Worm (Caenorhabditis elegans) whole organism, midembryonic: ENCODE measurements around the gene cutl-22.

Source experiments
- T22C8.4 ChIP-seq: fragments of 200-800 bp; sonication (Bioruptor generic); IDR thresholded peaks from 2 replicates; pipeline ENCODE4 v1.3.6; 2022; ENCODE audit warnings: missing genetic modification characterization, missing compliant biosample characterization
- cog-1 ChIP-seq: sonication (generic microtip); optimal IDR thresholded peaks from 2 replicates; lab custom pipeline; 2016; ENCODE audit warnings: missing genetic modification characterization, missing compliant biosample characterization
- flt-1 ChIP-seq: fragments of 200-800 bp; sonication (Bioruptor generic); IDR thresholded peaks from 2 replicates; pipeline ENCODE4 v1.3.6; 2022; ENCODE audit warnings: missing genetic modification characterization, missing compliant biosample characterization
- klf-2 ChIP-seq: fragments of 200-800 bp; sonication (Bioruptor generic); conservative IDR thresholded peaks from 2 replicates; pipeline ENCODE4 v1.3.6; 2022; ENCODE audit warnings: missing genetic modification reagents, missing genetic modification characterization, missing compliant biosample characterization
- med-1 ChIP-seq: sonication (generic microtip); optimal IDR thresholded peaks from 2 replicates; lab custom pipeline; 2017; ENCODE audit warnings: missing genetic modification characterization, mild to moderate bottlenecking, missing compliant biosample characterization, antibody characterized with exemption, missing genetic modification reagents; ENCODE audit not compliant: insufficient read depth
- ref-1 ChIP-seq: fragments of 200-800 bp; sonication (Bioruptor generic); conservative IDR thresholded peaks from 2 replicates; pipeline ENCODE4 v1.3.6; 2022; ENCODE audit warnings: missing genetic modification reagents, missing genetic modification characterization, missing compliant biosample characterization
- tab-1 ChIP-seq: fragments of 200-800 bp; sonication (Bioruptor generic); IDR thresholded peaks from 2 replicates; pipeline ENCODE4 v1.3.6; 2022; ENCODE audit warnings: missing genetic modification characterization, missing compliant biosample characterization
- ztf-23 ChIP-seq: fragments of 200-800 bp; sonication (Bioruptor generic); IDR thresholded peaks from 2 replicates; pipeline ENCODE4 v1.3.6; 2022; ENCODE audit warnings: missing genetic modification reagents, missing genetic modification characterization, missing compliant biosample characterization
- ztf-29 ChIP-seq: fragments of 200-800 bp; sonication (Bioruptor generic); IDR thresholded peaks from 2 replicates; pipeline ENCODE4 v1.3.6; 2022; ENCODE audit warnings: missing genetic modification reagents, missing genetic modification characterization, missing compliant biosample characterization

The cutl-22 gene

DNA sequence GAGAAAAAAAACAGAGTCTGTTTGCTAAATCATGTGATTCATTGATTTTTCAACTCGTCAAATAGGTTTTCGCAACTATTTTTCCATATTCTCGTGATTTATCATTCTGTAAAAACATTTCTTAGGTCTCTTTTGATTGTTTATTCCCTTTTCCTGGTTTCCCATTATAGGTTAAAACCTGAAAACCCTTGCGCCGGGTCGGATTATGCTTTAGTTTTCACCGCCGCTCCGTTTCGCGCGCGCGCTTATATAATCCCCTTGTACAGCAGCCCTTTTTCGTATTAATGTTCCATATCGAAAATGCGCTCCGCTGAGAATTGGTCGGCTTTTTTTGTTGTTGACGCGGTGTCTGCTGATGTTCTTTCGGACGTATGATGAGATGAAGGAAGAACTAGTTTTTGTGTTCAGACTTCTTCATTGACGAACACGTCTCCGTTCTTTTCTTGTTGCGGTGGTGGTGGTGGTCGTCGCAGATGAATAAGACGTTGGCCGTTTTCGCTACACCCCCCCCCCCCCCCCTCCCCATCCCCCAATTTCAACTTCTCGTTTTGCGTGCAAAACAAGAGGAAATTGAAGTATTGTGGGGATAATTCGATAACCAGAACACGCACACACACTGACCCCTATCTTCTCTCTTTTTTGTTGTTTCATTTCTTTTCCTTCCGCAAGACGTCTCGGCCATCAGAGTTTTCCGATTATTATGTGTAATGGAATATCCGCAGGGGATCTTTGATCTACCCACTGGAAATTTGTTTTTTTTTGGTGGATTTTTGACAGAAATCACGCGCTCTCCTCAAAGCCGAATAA is 13.1 kb downstream of the cutl-22 start:
- no peak for TF ChIP-seq cog-1 (tag; lab: Kevin White, UChicago)
- TF ChIP-seq ztf-29 (GFP tag; lab: Robert Waterston, UW) = no peak
- no peak for TF ChIP-seq med-1 (GFP tag; lab: Kevin White, UChicago)
- TF ChIP-seq T22C8.4 (GFP tag; lab: Robert Waterston, UW) = no peak
- no peak for TF ChIP-seq ztf-23
- no peak for TF ChIP-seq ref-1 (GFP tag; lab: Robert Waterston, UW)
- no peak for TF ChIP-seq flt-1 (GFP tag; lab: Robert Waterston, UW)
- no peak for TF ChIP-seq klf-2 (GFP tag; lab: Robert Waterston, UW)
- no peak for TF ChIP-seq tab-1

DNA sequence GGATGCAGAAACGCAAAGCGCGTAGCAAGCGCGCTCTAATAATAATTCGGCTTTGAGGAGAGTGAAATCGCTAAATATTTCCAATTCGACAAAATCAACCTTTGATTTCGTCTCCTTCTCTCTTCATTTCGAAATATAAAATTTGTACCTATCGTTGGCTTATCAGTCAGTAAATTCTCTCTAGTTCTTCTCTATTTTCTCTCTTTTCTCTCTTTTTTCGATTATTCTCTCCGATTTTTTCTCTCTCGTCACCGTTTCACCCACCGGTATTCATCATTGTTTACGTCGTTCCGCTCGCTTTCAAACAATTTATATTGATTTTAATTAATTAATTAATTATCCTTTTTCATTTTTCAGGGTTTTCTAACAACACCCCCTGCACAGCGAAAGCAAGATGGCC is 14.4 kb downstream of the cutl-22 start, which contains the start of gene cmd-1:
Gene cmd-1 (plus strand): TSS at position 358 of the 400 bp plus-strand sequence.
- TF ChIP-seq med-1 (GFP tag; lab: Kevin White, UChicago) = no peak
- no peak for TF ChIP-seq T22C8.4 (GFP tag; lab: Robert Waterston, UW)
- no peak for TF ChIP-seq flt-1 (GFP tag; lab: Robert Waterston, UW)
- TF ChIP-seq ref-1 (GFP tag; lab: Robert Waterston, UW) = no peak
- no peak for TF ChIP-seq klf-2 (GFP tag; lab: Robert Waterston, UW)
- TF ChIP-seq tab-1 = no peak
- no peak for TF ChIP-seq ztf-29 (GFP tag; lab: Robert Waterston, UW)
- TF ChIP-seq ztf-23 = no peak
- no peak for TF ChIP-seq cog-1 (tag; lab: Kevin White, UChicago)

DNA sequence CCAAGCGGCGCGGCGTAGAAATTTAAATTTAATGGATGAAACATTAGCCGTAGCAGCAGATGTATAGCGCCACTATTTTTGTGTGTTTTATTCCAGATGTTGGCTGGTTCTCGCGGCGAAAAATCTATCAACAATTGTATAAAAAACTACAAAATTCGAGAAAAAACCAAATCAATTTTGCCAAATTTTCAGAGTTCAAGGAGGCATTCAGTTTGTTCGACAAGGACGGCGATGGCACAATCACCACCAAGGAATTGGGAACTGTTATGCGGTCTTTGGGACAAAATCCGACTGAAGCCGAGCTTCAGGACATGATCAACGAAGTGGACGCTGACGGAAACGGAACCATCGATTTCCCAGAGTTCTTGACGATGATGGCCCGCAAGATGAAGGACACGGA is 14.9 kb downstream of the cutl-22 start:
- TF ChIP-seq flt-1 (GFP tag; lab: Robert Waterston, UW) = no peak
- no peak for TF ChIP-seq ztf-29 (GFP tag; lab: Robert Waterston, UW)
- no peak for TF ChIP-seq ref-1 (GFP tag; lab: Robert Waterston, UW)
- TF ChIP-seq cog-1 (tag; lab: Kevin White, UChicago) = no peak
- TF ChIP-seq tab-1 = no peak
- no peak for TF ChIP-seq med-1 (GFP tag; lab: Kevin White, UChicago)
- TF ChIP-seq klf-2 (GFP tag; lab: Robert Waterston, UW) = no peak
- TF ChIP-seq ztf-23 = no peak
- TF ChIP-seq T22C8.4 (GFP tag; lab: Robert Waterston, UW) = no peak

DNA sequence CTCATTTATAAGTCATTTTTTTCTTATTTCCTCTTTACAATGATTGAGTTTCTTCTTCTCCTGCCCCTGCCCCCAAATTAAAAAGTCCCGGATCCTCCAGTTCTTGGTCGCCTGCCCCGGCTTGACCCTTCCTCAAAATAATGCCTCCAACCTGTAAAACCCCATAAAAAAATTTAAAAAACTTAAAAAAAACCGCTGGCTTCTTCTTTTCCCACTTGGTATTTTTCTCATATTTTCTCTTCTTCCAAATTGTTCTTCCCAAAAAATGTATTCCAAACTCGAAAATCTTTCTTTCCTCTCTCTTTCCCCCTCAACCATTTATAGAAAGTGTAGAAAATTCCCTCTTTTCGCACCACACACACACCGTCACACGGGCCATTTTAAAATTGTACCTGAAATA is 15.9 kb downstream of the cutl-22 start:
- no peak for TF ChIP-seq flt-1 (GFP tag; lab: Robert Waterston, UW)
- no peak for TF ChIP-seq ztf-23
- no peak for TF ChIP-seq klf-2 (GFP tag; lab: Robert Waterston, UW)
- no peak for TF ChIP-seq cog-1 (tag; lab: Kevin White, UChicago)
- no peak for TF ChIP-seq ref-1 (GFP tag; lab: Robert Waterston, UW)
- no peak for TF ChIP-seq T22C8.4 (GFP tag; lab: Robert Waterston, UW)
- TF ChIP-seq ztf-29 (GFP tag; lab: Robert Waterston, UW) = no peak
- no peak for TF ChIP-seq tab-1
- TF ChIP-seq med-1 (GFP tag; lab: Kevin White, UChicago) = no peak

DNA sequence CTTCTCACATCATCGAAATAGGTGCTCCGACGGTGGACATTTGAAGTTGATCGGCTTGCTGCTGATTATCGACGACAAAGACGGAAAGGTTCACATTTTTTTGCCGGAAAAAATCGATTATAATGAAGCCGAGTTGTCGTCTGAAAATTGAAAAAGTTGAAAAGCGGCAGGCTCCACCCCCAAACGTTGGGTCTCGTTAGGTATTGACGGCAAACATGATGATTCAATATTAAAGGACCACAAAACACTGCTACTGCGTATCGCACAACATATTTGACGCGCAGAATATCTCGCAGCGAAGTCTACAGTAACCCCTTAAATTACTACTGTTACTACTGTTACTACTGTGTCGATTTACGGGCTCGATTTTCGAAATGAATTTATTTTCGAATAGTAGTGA is 16.7 kb downstream of the cutl-22 start:
- TF ChIP-seq tab-1 (no peak), klf-2 (GFP tag; lab: Robert Waterston, UW) (no peak), flt-1 (GFP tag; lab: Robert Waterston, UW) (no peak), ref-1 (GFP tag; lab: Robert Waterston, UW) (no peak), med-1 (GFP tag; lab: Kevin White, UChicago) (no peak), ztf-23 (0 out of 2 replicates have a peak, but pooled peaks have one; percentile 52)

DNA sequence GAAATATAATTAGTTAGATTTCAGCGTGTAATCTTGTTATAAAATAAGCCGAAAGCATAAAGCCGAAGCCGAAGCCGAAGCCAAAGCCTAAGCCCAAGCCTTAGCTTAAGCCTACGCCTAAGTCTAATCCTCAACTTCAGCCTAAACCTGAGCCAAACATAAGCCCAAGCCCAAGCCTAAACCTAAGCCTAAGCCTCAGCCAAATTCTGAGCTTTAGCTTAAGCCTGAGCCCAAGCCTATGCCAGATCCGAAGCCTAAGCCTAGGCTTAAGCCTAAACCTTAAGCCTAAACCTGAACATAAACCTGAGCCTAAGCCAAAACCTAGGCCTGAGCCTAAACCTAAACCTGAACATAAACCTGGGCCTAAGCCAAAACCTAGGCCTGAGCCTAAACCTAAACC is 19.2 kb downstream of the cutl-22 start:
- TF ChIP-seq tab-1 (no peak), klf-2 (GFP tag; lab: Robert Waterston, UW) (no peak), med-1 (GFP tag; lab: Kevin White, UChicago) (no peak), ref-1 (GFP tag; lab: Robert Waterston, UW) (no peak), flt-1 (GFP tag; lab: Robert Waterston, UW) (no peak), ztf-29 (GFP tag; lab: Robert Waterston, UW) (no peak), cog-1 (tag; lab: Kevin White, UChicago) (no peak)

DNA sequence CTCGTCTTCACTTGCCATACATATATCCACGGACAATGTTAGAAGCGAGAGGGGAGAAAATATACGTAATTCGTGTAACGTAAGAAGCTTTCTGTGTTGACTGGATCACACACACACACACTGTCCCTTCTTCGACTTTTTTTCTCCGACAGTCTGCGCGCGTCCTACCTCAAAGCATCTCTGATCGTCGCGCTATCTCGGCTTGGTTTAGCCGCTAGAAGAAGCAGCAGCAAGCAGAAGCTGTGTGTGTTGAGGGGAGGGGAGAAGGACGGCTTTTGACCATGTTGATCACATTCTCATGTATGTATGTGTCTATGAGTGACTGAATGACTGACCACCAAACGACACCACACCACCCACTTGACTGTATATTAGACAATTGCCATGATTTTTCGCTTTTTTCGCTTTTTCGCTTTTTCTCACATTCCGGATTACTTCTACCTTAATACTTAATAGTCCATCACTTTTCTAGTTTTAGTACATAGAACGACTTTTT is 22.7 kb downstream of the cutl-22 start, which contains the start of gene T21H3.5:
Gene T21H3.5 (minus strand): TSS at position 98 of the 496 bp plus-strand sequence.
- TF ChIP-seq tab-1 (no peak), flt-1 (GFP tag; lab: Robert Waterston, UW) (no peak), cog-1 (tag; lab: Kevin White, UChicago) (no peak), klf-2 (GFP tag; lab: Robert Waterston, UW) (no peak), ztf-23 (no peak), ztf-29 (GFP tag; lab: Robert Waterston, UW) (no peak), med-1 (GFP tag; lab: Kevin White, UChicago) (no peak), T22C8.4 (GFP tag; lab: Robert Waterston, UW) (no peak), ref-1 (GFP tag; lab: Robert Waterston, UW) (no peak)

DNA sequence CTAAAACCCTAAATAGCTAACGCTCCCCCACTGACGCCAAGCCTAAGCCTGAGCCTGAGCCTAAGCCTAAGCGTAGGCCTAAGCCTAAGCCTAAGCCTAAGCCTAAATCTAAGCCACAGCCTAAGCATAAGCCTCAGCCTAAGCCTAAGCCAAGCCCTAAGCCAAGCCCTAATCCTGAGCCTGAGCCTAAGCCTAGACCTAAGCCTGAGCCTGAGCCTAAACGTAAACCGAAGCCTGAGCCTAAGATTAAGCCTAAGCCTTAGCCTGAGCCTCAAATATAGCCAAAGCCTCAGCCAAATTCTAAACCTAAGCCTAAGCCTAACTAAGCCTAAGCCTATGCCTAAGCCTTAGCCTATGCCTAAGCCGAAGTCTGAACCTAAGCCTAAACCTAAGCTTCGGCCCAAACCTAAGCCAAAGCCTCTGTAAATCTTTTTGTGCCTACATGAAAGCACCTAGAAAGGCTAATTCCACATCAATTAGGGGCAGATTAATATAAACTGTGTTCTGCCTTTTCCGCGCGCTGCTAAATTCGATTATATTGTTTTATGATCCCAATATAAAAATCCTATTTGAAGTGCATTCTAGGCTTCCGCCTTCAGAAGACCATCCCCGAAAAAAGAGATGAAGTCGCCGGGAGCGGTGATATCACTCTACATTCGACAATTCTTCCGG is 23.7 kb downstream of the cutl-22 start, which contains the start of gene ptr-16:
Gene ptr-16 (plus strand): TSS at position 622 of the 672 bp plus-strand sequence.
- TF ChIP-seq med-1 (GFP tag; lab: Kevin White, UChicago) = no peak
- TF ChIP-seq tab-1 = 0 out of 2 replicates have a peak, but pooled peaks have one; percentile 23
- TF ChIP-seq T22C8.4 (GFP tag; lab: Robert Waterston, UW) = no peak
- TF ChIP-seq ztf-23 = no peak
